Worm (Caenorhabditis elegans) whole organism, young adult: Measurements from ENCODE around the gene T16G12.12.

Experiments
- B0019.2 ChIP-seq: fragments of 200-800 bp; sonication (Bioruptor generic); conservative IDR thresholded peaks from 2 replicates; pipeline ENCODE4 v1.3.6; 2022; ENCODE audit warnings: missing genetic modification reagents, missing genetic modification characterization, missing compliant biosample characterization
- F33H1.4 ChIP-seq: fragments of 200-800 bp; sonication (Bioruptor generic); IDR thresholded peaks from 2 replicates; pipeline ENCODE4 v1.3.6; 2022; ENCODE audit warnings: missing genetic modification reagents, missing genetic modification characterization, missing compliant biosample characterization
- F37B4.10 ChIP-seq: fragments of 200-800 bp; sonication (Bioruptor generic); IDR thresholded peaks from 2 replicates; pipeline ENCODE4 v1.3.6; 2022; ENCODE audit warnings: missing genetic modification characterization, missing compliant biosample characterization
- F49E8.2 ChIP-seq: sonication (generic microtip); optimal IDR thresholded peaks from 3 replicates; lab custom pipeline; 2017; ENCODE audit warnings: missing genetic modification characterization, mild to moderate bottlenecking, missing compliant biosample characterization, antibody characterized with exemption, moderate library complexity; ENCODE audit not compliant: insufficient read depth
- K11D2.4 ChIP-seq: fragments of 200-800 bp; sonication (Bioruptor generic); IDR thresholded peaks from 2 replicates; pipeline ENCODE4 v1.3.6; 2022; ENCODE audit warnings: missing genetic modification reagents, missing genetic modification characterization, missing compliant biosample characterization
- T26A5.8 ChIP-seq: sonication (generic microtip); optimal IDR thresholded peaks from 2 replicates; lab custom pipeline; 2016; ENCODE audit warnings: missing genetic modification characterization, missing compliant biosample characterization
- Y56A3A.18 ChIP-seq: fragments of 200-800 bp; sonication (Bioruptor generic); IDR thresholded peaks from 2 replicates; pipeline ENCODE4 v1.3.6; 2022; ENCODE audit warnings: missing genetic modification reagents, missing genetic modification characterization, missing compliant biosample characterization
- Y79H2A.3 ChIP-seq: fragments of 200-800 bp; sonication (Bioruptor generic); conservative IDR thresholded peaks from 2 replicates; pipeline ENCODE4 v1.3.6; 2022; ENCODE audit warnings: missing genetic modification reagents, missing genetic modification characterization, missing compliant biosample characterization
- Y95B8A.8 ChIP-seq: fragments of 200-800 bp; sonication (Bioruptor generic); IDR thresholded peaks from 2 replicates; pipeline ENCODE4 v1.3.6; 2022; ENCODE audit warnings: missing genetic modification reagents, missing genetic modification characterization, missing compliant biosample characterization
- akir-1 ChIP-seq: fragments of 200-800 bp; sonication (Bioruptor generic); optimal IDR thresholded peaks from 2 replicates; lab custom pipeline; 2018; ENCODE audit warnings: mild to moderate bottlenecking, missing genetic modification characterization, moderate library complexity, missing compliant biosample characterization
- attf-3 ChIP-seq: fragments of 200-800 bp; sonication (Bioruptor generic); conservative IDR thresholded peaks from 2 replicates; pipeline ENCODE4 v1.3.6; 2022; ENCODE audit warnings: missing genetic modification reagents, missing genetic modification characterization, missing compliant biosample characterization
- ceh-100 ChIP-seq: fragments of 200-800 bp; sonication (Bioruptor generic); IDR thresholded peaks from 2 replicates; pipeline ENCODE4 v1.3.6; 2022; ENCODE audit warnings: missing genetic modification reagents, missing genetic modification characterization, missing compliant biosample characterization
- ceh-91 ChIP-seq: fragments of 200-800 bp; sonication (Bioruptor generic); IDR thresholded peaks from 2 replicates; pipeline ENCODE4 v1.3.6; 2022; ENCODE audit warnings: missing genetic modification reagents, missing genetic modification characterization, missing compliant biosample characterization
- dox-1 ChIP-seq: fragments of 200-800 bp; sonication (Bioruptor generic); IDR thresholded peaks from 2 replicates; pipeline ENCODE4 v1.3.6; 2022; ENCODE audit warnings: missing genetic modification reagents, missing genetic modification characterization, missing compliant biosample characterization
- hlh-26 ChIP-seq: fragments of 200-800 bp; sonication (Bioruptor generic); conservative IDR thresholded peaks from 2 replicates; pipeline ENCODE4 v1.3.6; 2022; ENCODE audit warnings: missing genetic modification reagents, missing genetic modification characterization, missing compliant biosample characterization
- hmg-1.2 ChIP-seq: fragments of 200-800 bp; sonication (Bioruptor generic); IDR thresholded peaks from 2 replicates; pipeline ENCODE4 v1.3.6; 2022; ENCODE audit warnings: missing genetic modification reagents, missing genetic modification characterization, missing compliant biosample characterization
- hmg-20 ChIP-seq: fragments of 200-800 bp; sonication (Bioruptor generic); IDR thresholded peaks from 2 replicates; pipeline ENCODE4 v1.3.6; 2022; ENCODE audit warnings: missing genetic modification reagents, missing genetic modification characterization, missing compliant biosample characterization
- let-607 ChIP-seq, 2 experiments: fragments of 200-800 bp in 1 of 2; sonication (Bioruptor generic) in 1 of 2; sonication (generic microtip) in 1 of 2; optimal IDR thresholded peaks; 2 replicates each; lab custom pipeline; 2016 to 2018; ENCODE audit warnings: mild to moderate bottlenecking in 2 of 2, missing compliant biosample characterization in 2 of 2, missing genetic modification characterization in 2 of 2, moderate library complexity in 2 of 2, missing genotype in 1 of 2
- lir-1 ChIP-seq: fragments of 200-800 bp; sonication (Bioruptor generic); conservative IDR thresholded peaks from 2 replicates; pipeline ENCODE4 v1.3.6; 2022; ENCODE audit warnings: missing genetic modification reagents, missing genetic modification characterization, missing compliant biosample characterization
- lsl-1 ChIP-seq: fragments of 200-800 bp; sonication (Bioruptor generic); optimal IDR thresholded peaks from 2 replicates; lab custom pipeline; 2018; ENCODE audit warnings: mild to moderate bottlenecking, missing genetic modification characterization, moderate library complexity, missing compliant biosample characterization
- madf-10 ChIP-seq: sonication (generic microtip); optimal IDR thresholded peaks from 2 replicates; lab custom pipeline; 2016; ENCODE audit warnings: mild to moderate bottlenecking, missing genetic modification characterization, missing compliant biosample characterization
- madf-6 ChIP-seq: fragments of 200-800 bp; sonication (Bioruptor generic); IDR thresholded peaks from 2 replicates; pipeline ENCODE4 v1.3.6; 2022; ENCODE audit warnings: missing genetic modification reagents, missing genetic modification characterization, missing compliant biosample characterization
- mel-28 ChIP-seq: sonication (generic microtip); optimal IDR thresholded peaks from 2 replicates; lab custom pipeline; 2016; ENCODE audit warnings: borderline replicate concordance, mild to moderate bottlenecking, missing genetic modification characterization, missing compliant biosample characterization
- mes-4 ChIP-seq: sonication (generic microtip); optimal IDR thresholded peaks from 2 replicates; lab custom pipeline; 2016; ENCODE audit warnings: missing genotype, missing genetic modification characterization, missing compliant biosample characterization
- nfya-1 ChIP-seq: sonication (generic microtip); optimal IDR thresholded peaks from 2 replicates; lab custom pipeline; 2017; ENCODE audit warnings: antibody characterized with exemption, missing compliant biosample characterization, missing genetic modification characterization, borderline replicate concordance; ENCODE audit not compliant: insufficient read depth
- nhr-120 ChIP-seq: fragments of 200-800 bp; sonication (Bioruptor generic); IDR thresholded peaks from 2 replicates; pipeline ENCODE4 v1.3.6; 2022; ENCODE audit warnings: missing genetic modification characterization, missing compliant biosample characterization
- nhr-80 ChIP-seq: sonication (generic microtip); optimal IDR thresholded peaks from 2 replicates; lab custom pipeline; 2016; ENCODE audit warnings: missing genetic modification characterization, missing compliant biosample characterization
- pbrm-1 ChIP-seq: fragments of 200-800 bp; sonication (Bioruptor generic); IDR thresholded peaks from 2 replicates; pipeline ENCODE4 v1.3.6; 2022; ENCODE audit warnings: missing genetic modification reagents, missing genetic modification characterization, missing compliant biosample characterization
- unc-62 ChIP-seq: fragments of 150-350 bp; optimal IDR thresholded peaks from 2 replicates; lab custom pipeline; 2014; ENCODE audit warnings: missing biosample characterization, missing genetic modification reagents, missing genetic modification characterization
- xnd-1 ChIP-seq: sonication (generic microtip); optimal IDR thresholded peaks from 2 replicates; lab custom pipeline; 2016; ENCODE audit warnings: missing genotype, missing genetic modification reagents, missing genetic modification characterization, missing compliant biosample characterization
- ztf-18 ChIP-seq: sonication (generic microtip); optimal IDR thresholded peaks from 2 replicates; lab custom pipeline; 2016; ENCODE audit warnings: missing genotype, mild to moderate bottlenecking, missing genetic modification characterization, missing compliant biosample characterization
- ztf-28 ChIP-seq: fragments of 200-800 bp; sonication (Bioruptor generic); IDR thresholded peaks from 2 replicates; pipeline ENCODE4 v1.3.6; 2022; ENCODE audit warnings: missing genetic modification reagents, missing genetic modification characterization, missing compliant biosample characterization

Gene T16G12.12

DNA sequence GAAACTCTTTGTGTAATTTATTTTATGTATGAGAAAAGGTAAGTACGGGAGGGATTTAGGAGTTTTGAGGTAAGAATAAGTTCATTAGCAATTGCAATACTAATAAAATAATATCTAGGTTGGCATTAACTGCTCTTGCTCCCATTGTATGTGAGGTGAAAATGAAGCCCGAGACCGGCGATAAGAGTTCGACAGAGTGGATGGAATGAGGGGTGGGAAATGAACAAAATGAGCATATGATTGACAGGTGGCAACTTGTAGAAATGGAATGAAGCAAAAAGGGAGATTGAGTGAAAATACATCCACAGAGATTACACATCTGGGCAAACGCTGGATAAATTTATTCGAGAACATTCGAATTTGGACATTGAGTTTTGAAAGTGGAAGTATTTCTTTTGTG lies 25.4 kb downstream of the T16G12.12 start:
- TF ChIP-seq ceh-91 (no peak), unc-62 (GFP tag; lab: Kevin White, UChicago) (peak; percentile 8), let-607 (tag; optimal IDR thresholded peaks at IDR 0.05; lab: Kevin White, UChicago) (peak in 1 of 2 experiments; percentile 68), nhr-80 (peak; percentile 34), ceh-100 (no peak)
- TF ChIP-seq, all 124 proteins: peak for 3

DNA sequence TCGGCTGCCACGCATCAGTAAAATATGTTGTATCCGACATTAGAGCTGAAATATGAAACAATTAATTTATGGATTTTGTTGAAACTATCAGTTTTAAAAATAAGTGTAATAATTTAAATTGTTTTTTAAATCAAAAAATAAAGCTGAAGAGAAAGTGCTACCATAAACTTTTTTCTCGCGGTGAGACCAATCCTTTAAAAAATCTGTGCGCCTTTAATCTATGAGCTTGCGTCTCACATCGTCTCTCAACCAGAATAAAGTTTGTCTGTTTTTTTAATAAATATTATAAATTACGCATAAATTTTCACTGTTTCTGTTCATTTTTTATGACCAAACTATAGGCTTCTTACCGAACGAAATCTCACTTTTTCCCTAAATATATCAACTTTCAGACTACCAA lies 29.8 kb downstream of the T16G12.12 start, which contains the start of gene T16H12.3:
T16H12.3 (minus strand) TSS at position 51 of the 400 bp plus-strand sequence.
- TF ChIP-seq lsl-1 (GFP tag; lab: Kevin White, UChicago) (peak; percentile 67), T26A5.8 (tag; lab: Kevin White, UChicago) (no peak), madf-6 (GFP tag; lab: Robert Waterston, UW) (peak; percentile 38; the same call in 1 of the 2 replicates), F33H1.4 (GFP tag; lab: Robert Waterston, UW) (peak; percentile 64), F37B4.10 (GFP tag; lab: Robert Waterston, UW) (no peak), nfya-1 (tag; lab: Kevin White, UChicago) (no peak), dox-1 (GFP tag; lab: Robert Waterston, UW) (no peak)
- TF ChIP-seq, all 124 proteins: peak for 3

DNA sequence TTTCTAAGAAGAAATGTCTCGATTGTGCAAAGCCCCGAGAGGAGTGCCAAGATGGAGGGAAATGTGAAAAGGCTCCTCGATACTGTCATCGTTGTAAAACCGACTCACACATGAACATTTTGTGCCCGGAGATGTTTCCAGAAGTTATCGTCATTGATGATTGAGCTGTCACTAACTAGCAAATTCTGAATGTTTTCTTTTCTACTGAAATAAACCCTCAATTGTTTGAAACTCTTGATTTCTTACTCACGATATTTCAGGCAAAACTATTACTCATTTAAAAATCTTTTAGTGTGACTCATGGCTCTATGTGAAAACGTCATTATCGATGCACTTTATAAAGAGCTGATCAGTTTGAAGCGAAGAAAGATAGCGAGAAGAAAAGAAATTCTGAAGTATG lies 31.7 kb downstream of the T16G12.12 start, which contains the start of gene T16H12.13:
T16H12.13 (plus strand) TSS at position 301 of the 400 bp plus-strand sequence.
- no peak for TF ChIP-seq F49E8.2 (tag; lab: Kevin White, UChicago)
- no peak for TF ChIP-seq Y56A3A.18 (GFP tag; lab: Robert Waterston, UW)
- no peak for TF ChIP-seq Y95B8A.8 (GFP tag; lab: Robert Waterston, UW)
- TF ChIP-seq nhr-120 = no peak
- TF ChIP-seq Y79H2A.3 (GFP tag; lab: Robert Waterston, UW) = no peak
- TF ChIP-seq akir-1 (GFP tag; lab: Kevin White, UChicago) = no peak
- TF ChIP-seq ztf-18 (tag; lab: Kevin White, UChicago) = no peak
- no peak for TF ChIP-seq hlh-26 (GFP tag; lab: Robert Waterston, UW)
- no peak for TF ChIP-seq madf-10 (tag; lab: Kevin White, UChicago)
- no peak for TF ChIP-seq K11D2.4 (GFP tag; lab: Robert Waterston, UW)
- TF ChIP-seq hmg-20 = no peak
- TF ChIP-seq F37B4.10 (GFP tag; lab: Robert Waterston, UW) = no peak
- TF ChIP-seq xnd-1 (tag; lab: Kevin White, UChicago) = no peak

DNA sequence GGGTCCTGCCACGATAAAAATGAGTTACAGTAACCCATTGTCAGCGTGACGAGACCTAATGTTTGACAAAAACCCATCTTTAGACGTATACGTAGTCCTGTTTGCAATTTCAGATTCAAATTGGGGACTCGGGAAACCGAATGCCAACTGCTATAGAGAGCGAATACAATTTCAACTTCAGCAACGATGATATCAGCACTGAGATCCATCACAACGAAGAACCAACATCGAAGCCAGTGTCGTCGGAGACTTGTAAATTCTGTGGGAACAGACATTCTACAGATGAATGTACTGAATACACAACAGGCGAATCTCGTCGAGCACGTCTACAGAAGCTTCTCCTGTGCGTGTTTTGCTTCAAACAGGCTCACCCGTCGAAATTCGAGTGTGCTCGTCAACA lies 32.2 kb downstream of the T16G12.12 start:
- 0 out of 2 replicates have a peak, but pooled peaks have one; percentile 21 for TF ChIP-seq ztf-28 (GFP tag; lab: Robert Waterston, UW)
- TF ChIP-seq mel-28 (tag; lab: Kevin White, UChicago) = no peak

DNA sequence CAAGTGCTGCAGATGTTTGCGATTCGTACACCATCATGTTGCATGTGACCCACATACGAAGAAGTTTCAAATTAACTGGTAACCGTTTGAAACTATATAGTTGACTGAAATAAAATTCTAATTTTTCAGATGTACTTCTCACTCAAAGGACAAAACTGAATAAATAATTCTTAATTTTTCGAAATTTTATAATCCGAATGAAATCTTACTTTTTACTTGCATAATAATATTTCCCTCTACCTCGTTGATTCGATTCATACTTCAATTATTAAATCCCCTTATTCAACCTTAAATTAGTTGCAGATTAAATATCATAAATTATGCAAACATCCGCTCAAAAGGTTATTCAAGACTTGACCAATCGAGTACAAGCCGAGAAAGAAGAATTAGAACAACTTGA lies 32.6 kb downstream of the T16G12.12 start, which contains the start of gene T16H12.2:
T16H12.2 (plus strand) TSS at position 301 of the 400 bp plus-strand sequence.
- no peak for TF ChIP-seq mes-4 (tag; lab: Kevin White, UChicago)
- TF ChIP-seq pbrm-1 (GFP tag; lab: Robert Waterston, UW) = no peak
- no peak for TF ChIP-seq F49E8.2 (tag; lab: Kevin White, UChicago)
- TF ChIP-seq B0019.2 = no peak
- TF ChIP-seq hlh-26 (GFP tag; lab: Robert Waterston, UW) = no peak
- no peak for TF ChIP-seq attf-3 (GFP tag; lab: Robert Waterston, UW)
- TF ChIP-seq lir-1 (GFP tag; lab: Robert Waterston, UW) = no peak
- TF ChIP-seq hmg-1.2 (GFP tag; lab: Robert Waterston, UW) = no peak
